Worm (Caenorhabditis elegans) whole organism, young adult: Measurements from ENCODE around the gene igdb-3.

ENCODE experiments used
- B0035.1 ChIP-seq: sonication (generic microtip); optimal IDR thresholded peaks from 2 replicates; lab custom pipeline; 2016; ENCODE audit warnings: missing genetic modification characterization, mild to moderate bottlenecking, missing compliant biosample characterization, missing genotype, missing genetic modification reagents
- B0336.3 ChIP-seq: fragments of 200-800 bp; sonication (Bioruptor generic); IDR thresholded peaks from 2 replicates; pipeline ENCODE4 v1.3.6; 2022; ENCODE audit warnings: missing genetic modification characterization, missing compliant biosample characterization
- F33H1.4 ChIP-seq: fragments of 200-800 bp; sonication (Bioruptor generic); IDR thresholded peaks from 2 replicates; pipeline ENCODE4 v1.3.6; 2022; ENCODE audit warnings: missing genetic modification reagents, missing genetic modification characterization, missing compliant biosample characterization
- K11D2.4 ChIP-seq: fragments of 200-800 bp; sonication (Bioruptor generic); IDR thresholded peaks from 2 replicates; pipeline ENCODE4 v1.3.6; 2022; ENCODE audit warnings: missing genetic modification reagents, missing genetic modification characterization, missing compliant biosample characterization
- akir-1 ChIP-seq: fragments of 200-800 bp; sonication (Bioruptor generic); optimal IDR thresholded peaks from 2 replicates; lab custom pipeline; 2018; ENCODE audit warnings: mild to moderate bottlenecking, missing genetic modification characterization, moderate library complexity, missing compliant biosample characterization
- athp-1 ChIP-seq: sonication (generic microtip); optimal IDR thresholded peaks from 2 replicates; lab custom pipeline; 2017; ENCODE audit warnings: mild to moderate bottlenecking, missing genetic modification characterization, missing compliant biosample characterization
- ceh-79 ChIP-seq: sonication (generic microtip); optimal IDR thresholded peaks from 2 replicates; lab custom pipeline; 2017; ENCODE audit warnings: mild to moderate bottlenecking, missing genetic modification characterization, missing compliant biosample characterization
- madf-3 ChIP-seq: fragments of 200-800 bp; sonication (Bioruptor generic); IDR thresholded peaks from 2 replicates; pipeline ENCODE4 v1.3.6; 2022; ENCODE audit warnings: missing genetic modification reagents, missing genetic modification characterization, missing compliant biosample characterization
- snpc-1.1 ChIP-seq: sonication (generic microtip); optimal IDR thresholded peaks from 2 replicates; lab custom pipeline; 2017; ENCODE audit warnings: missing genetic modification characterization, mild to moderate bottlenecking, missing compliant biosample characterization, antibody characterized with exemption, moderate library complexity, missing genotype, missing genetic modification reagents; ENCODE audit not compliant: insufficient read depth
- unc-62 ChIP-seq: fragments of 150-350 bp; optimal IDR thresholded peaks from 2 replicates; lab custom pipeline; 2014; ENCODE audit warnings: missing biosample characterization, missing genetic modification reagents, missing genetic modification characterization

The igdb-3 gene

DNA sequence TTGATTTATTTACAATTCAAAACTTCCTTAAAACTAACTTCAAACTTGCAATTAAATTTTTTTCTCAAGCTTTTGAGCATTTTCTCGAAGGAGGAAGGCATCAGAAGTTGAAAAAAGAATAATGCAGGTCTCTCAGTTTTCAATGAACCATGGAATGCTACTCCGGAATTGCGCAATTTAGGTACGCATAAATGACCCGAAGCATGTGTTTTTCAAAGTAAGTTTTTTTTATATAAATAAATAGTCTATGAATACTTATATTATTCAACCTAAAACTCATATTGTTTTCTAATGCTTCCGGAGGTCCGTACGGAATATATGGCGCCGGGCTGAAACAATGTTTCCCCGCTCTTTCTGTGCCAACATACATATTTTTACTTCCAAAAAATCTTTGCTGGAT, 48.4 kb downstream of the igdb-3 start, which contains the start of gene K10C2.2:
Gene K10C2.2, minus strand, starts transcription at position 101 of the 400 bp plus-strand sequence.
- no peak for TF ChIP-seq K11D2.4 (GFP tag; lab: Robert Waterston, UW)
- TF ChIP-seq B0336.3 (GFP tag; lab: Robert Waterston, UW) = no peak
- no peak for TF ChIP-seq B0035.1 (tag; lab: Kevin White, UChicago)
- TF ChIP-seq, all 124 proteins: peak for 0

DNA sequence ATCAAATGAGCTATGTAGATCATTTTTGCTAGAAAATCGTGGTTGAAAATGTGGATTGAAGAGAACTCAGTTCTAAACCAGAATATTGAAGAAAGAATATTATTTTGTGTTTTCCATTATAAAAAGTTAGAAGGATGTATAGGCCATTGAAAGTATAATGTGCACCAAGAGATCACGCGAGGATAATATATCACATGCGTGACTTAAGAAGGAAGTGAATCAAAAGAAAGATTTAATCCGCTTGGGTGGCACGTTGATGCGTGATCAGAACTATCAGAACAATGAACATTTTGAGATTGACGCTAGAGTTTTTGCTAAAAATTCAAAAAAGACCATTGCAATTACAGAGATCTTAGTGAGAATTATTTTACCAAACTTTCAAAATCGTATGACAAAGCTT, 50.5 kb downstream of the igdb-3 start:
- TF ChIP-seq ceh-79 (tag; lab: Kevin White, UChicago) = no peak
- no peak for TF ChIP-seq athp-1 (tag; lab: Kevin White, UChicago)
- TF ChIP-seq K11D2.4 (GFP tag; lab: Robert Waterston, UW) = no peak
- no peak for TF ChIP-seq F33H1.4 (GFP tag; lab: Robert Waterston, UW)
- TF ChIP-seq madf-3 = no peak
- TF ChIP-seq akir-1 (GFP tag; lab: Kevin White, UChicago) = no peak
- TF ChIP-seq snpc-1.1 (tag; lab: Kevin White, UChicago) = no peak
- TF ChIP-seq unc-62 (GFP tag; lab: Kevin White, UChicago) = no peak
